Fruit fly (Drosophila melanogaster) whole organism, larva: Measurements from ENCODE around the gene PIP4K.

ENCODE experiments used
- noc ChIP-seq: fragments of 200-800 bp; sonication (Bioruptor generic); optimal IDR thresholded peaks from 3 replicates; lab custom pipeline; 2019; ENCODE audit warnings: missing biosample characterization, mild to moderate bottlenecking, missing genetic modification characterization, moderate library complexity

PIP4K gene

dm6 chr4:1175156-1175555 is 21.5 kb downstream of the PIP4K start:
- TF ChIP-seq noc (tag; lab: Kevin White, UChicago), result no peak

dm6 chr4:1162058-1162457 is 34.6 kb downstream of the PIP4K start, which contains the start of gene CG32017:
CG32017 (minus strand) TSS chr4:1162158.
- TF ChIP-seq noc (tag; lab: Kevin White, UChicago), result no peak

dm6 chr4:1156278-1156677 is 40.4 kb downstream of the PIP4K start:
- no peak for TF ChIP-seq noc (tag; lab: Kevin White, UChicago)

dm6 chr4:1147966-1148541 is 48.6 kb downstream of the PIP4K start:
- no peak for TF ChIP-seq noc (tag; lab: Kevin White, UChicago)

DNA sequence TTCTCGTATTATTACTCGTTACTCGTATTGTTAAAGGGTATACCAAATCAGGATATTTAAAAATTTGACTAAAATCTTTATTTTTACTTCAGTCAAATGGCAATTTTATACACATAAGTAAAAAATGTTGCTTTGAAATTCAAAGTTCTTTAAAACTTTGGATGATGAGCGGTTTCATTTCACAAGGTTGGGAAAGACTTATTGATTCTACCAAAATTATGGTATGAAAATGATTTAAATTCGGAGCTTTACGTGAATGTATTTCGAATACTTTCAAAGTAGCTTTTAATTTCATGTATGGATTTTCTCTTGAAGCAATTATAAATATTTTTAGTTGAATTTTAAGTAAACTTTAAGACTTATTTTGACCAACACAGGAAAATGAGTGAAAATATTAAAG is 49.5 kb downstream of the PIP4K start, which contains the start of gene Kif3C:
Gene Kif3C (plus strand): TSS at position 301 of the 400 bp plus-strand sequence.
- TF ChIP-seq noc (tag; lab: Kevin White, UChicago), result no peak

dm6 chr4:1146456-1146855 is 50.2 kb downstream of the PIP4K start:
- no peak for TF ChIP-seq noc (tag; lab: Kevin White, UChicago)

dm6 chr4:1144715-1145114 is 51.9 kb downstream of the PIP4K start:
- TF ChIP-seq noc (tag; lab: Kevin White, UChicago), result no peak
